Worm (Caenorhabditis elegans) whole organism, L1 larva: ENCODE measurements around the gene T05G5.4.

Experiments used
- Y116A8C.19 ChIP-seq: sonication (generic microtip); optimal IDR thresholded peaks from 2 replicates; lab custom pipeline; 2016; ENCODE audit warnings: missing compliant biosample characterization, missing genetic modification characterization, borderline replicate concordance
- blmp-1 ChIP-seq: fragments of 150-350 bp; optimal IDR thresholded peaks from 2 replicates; lab custom pipeline; 2014; ENCODE audit warnings: missing biosample characterization, missing genetic modification characterization
- ceh-82 ChIP-seq, 3 experiments: fragments of 150-350 bp in 1 of 3; sonication (generic microtip) in 2 of 3; optimal IDR thresholded peaks; 2 replicates each; lab custom pipeline; 2014 to 2017; ENCODE audit warnings: missing biosample characterization in 3 of 3, missing genetic modification characterization in 3 of 3
- ets-5 ChIP-seq: fragments of 200-800 bp; sonication (Bioruptor generic); IDR thresholded peaks from 2 replicates; pipeline ENCODE4 v1.3.6; 2022; ENCODE audit warnings: missing genetic modification characterization, missing compliant biosample characterization
- hlh-4 ChIP-seq: sonication (generic microtip); optimal IDR thresholded peaks from 2 replicates; lab custom pipeline; 2016; ENCODE audit warnings: mild to moderate bottlenecking, missing genetic modification characterization, missing compliant biosample characterization
- lin-39 ChIP-seq: fragments of 150-350 bp; optimal IDR thresholded peaks from 2 replicates; lab custom pipeline; 2014; ENCODE audit warnings: missing biosample characterization, missing genetic modification reagents, missing genetic modification characterization
- nhr-237 ChIP-seq: fragments of 150-350 bp; optimal IDR thresholded peaks from 2 replicates; lab custom pipeline; 2014; ENCODE audit warnings: missing biosample characterization, missing genetic modification characterization
- pax-3 ChIP-seq: fragments of 200-800 bp; sonication (Bioruptor generic); optimal IDR thresholded peaks from 2 replicates; lab custom pipeline; 2018; ENCODE audit warnings: mild to moderate bottlenecking, missing genetic modification characterization, moderate library complexity, missing compliant biosample characterization
- pqm-1 ChIP-seq: sonication (generic microtip); optimal IDR thresholded peaks from 3 replicates; lab custom pipeline; 2017; ENCODE audit warnings: missing biosample characterization, missing genetic modification characterization
- sptf-1 ChIP-seq: fragments of 150-350 bp; optimal IDR thresholded peaks from 2 replicates; lab custom pipeline; 2014; ENCODE audit warnings: missing biosample characterization, missing genetic modification characterization
- zag-1 ChIP-seq: fragments of 150-350 bp; optimal IDR thresholded peaks from 2 replicates; lab custom pipeline; 2014; ENCODE audit warnings: missing biosample characterization, missing genetic modification characterization
- zip-4 ChIP-seq: fragments of 200-800 bp; sonication (Bioruptor generic); optimal IDR thresholded peaks from 2 replicates; lab custom pipeline; 2018; ENCODE audit warnings: mild to moderate bottlenecking, missing genetic modification characterization, moderate library complexity, missing compliant biosample characterization

DNA sequence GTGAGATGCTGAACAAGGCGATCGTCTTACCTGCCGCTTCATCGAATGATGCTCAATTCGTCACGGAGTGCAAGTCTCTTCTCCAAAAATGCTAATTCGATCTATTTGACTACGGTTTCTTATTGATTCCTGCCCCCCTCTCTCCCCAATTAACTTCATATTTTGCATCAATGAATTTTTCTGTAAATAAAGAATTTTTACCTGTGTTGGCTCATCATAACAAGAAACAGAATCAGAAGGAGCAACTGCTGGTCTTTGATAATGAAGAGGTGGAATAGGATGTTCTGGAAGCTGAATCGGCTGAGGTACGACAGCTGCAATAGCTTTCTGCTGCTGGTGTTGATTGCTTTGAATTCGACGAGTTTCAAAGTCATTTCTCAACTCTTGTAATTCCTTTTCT is 11.4 kb downstream of the T05G5.4 start:
- TF ChIP-seq Y116A8C.19 = no peak
- TF ChIP-seq lin-39 (tag; lab: Kevin White, UChicago) = no peak
- no peak for TF ChIP-seq pqm-1 (tag; lab: Kevin White, UChicago)
- no peak for TF ChIP-seq ceh-82 (tag; optimal IDR thresholded peaks at IDR 0.05; lab: Kevin White, UChicago)
- no peak for TF ChIP-seq ets-5 (GFP tag; lab: Robert Waterston, UW)
- no peak for TF ChIP-seq pax-3 (tag; lab: Kevin White, UChicago)
- TF ChIP-seq zag-1 (tag; lab: Kevin White, UChicago) = no peak
- no peak for TF ChIP-seq nhr-237
- TF ChIP-seq hlh-4 (tag; lab: Kevin White, UChicago) = no peak
- no peak for TF ChIP-seq zip-4
- TF ChIP-seq sptf-1 (tag; lab: Kevin White, UChicago) = no peak
- no peak for TF ChIP-seq blmp-1
